Fruit fly (Drosophila melanogaster): ENCODE results near the gene CG7059.

The CG7059 gene

DNA sequence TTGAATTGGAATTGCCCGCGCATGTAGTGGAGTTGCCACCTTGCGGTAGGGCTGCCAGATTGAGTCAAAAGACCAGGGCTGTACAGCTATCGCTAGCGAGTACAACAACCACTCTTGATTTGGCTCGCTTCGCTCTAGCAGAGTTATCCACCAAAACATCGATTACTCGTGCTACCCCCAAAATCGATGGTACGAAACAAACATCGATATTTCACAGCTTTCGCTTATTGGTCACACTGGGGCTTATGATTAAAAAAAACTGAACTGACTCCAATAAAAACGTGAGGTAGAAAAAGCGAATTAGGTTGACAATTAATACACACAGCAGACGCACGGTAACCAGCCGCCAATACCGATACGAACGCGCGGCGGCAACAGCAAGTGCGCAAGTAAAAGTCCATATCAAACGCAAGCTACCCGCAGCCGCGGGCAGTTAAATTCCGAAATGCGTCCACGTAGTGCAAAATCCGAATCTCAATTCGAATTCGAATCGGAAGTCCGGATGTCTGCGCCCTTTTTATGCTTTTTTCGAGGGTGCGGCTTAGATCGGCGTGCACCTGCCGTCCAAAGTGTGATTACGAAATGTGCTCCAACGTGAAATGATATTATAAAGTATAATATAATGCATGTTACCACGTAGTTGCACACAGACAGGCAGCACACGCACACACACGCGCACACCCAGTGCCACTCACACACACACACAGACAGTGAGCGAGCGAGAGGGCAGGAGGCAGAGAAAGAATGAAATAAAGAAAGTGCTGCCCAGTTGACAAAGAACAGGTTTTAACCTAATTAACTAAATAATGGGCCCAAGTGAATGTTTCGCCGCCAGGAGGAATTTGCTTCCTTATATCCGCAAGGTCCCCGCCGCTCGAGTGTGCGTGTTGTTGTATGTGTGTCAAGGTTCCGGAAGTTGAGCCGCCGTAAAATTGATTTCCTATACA, 32.8 kb upstream of the CG7059 start, which contains the start of gene Sar1 (continued):
- TF ChIP-seq CG9797 (GFP tag; optimal IDR thresholded peaks at IDR 0.05) (peak; percentile 98), bbx (GFP tag; IDR thresholded peaks at IDR 0.05; ENCODE audit: partially characterized antibody) (peak; percentile 96), aop (GFP tag; IDR thresholded peaks at IDR 0.05) (peak; percentile 71), Rfx (GFP tag; IDR thresholded peaks at IDR 0.05) (peak; percentile 61), CG6791 (GFP tag; IDR thresholded peaks at IDR 0.05; ENCODE audit: partially characterized antibody) (peak; percentile 95), dati (GFP tag; IDR thresholded peaks at IDR 0.05) (no peak), fd96Cb (tag; optimal IDR thresholded peaks at IDR 0.05) (no peak), CG1603 (tag; optimal IDR thresholded peaks at IDR 0.05) (peak; percentile 92), Camta (GFP tag; optimal IDR thresholded peaks at IDR 0.05) (peak; percentile 35), zfh2 (GFP tag; optimal IDR thresholded peaks at IDR 0.05) (peak; percentile 42), chif (GFP tag; optimal IDR thresholded peaks at IDR 0.05) (peak; percentile 0 to 46), gcm (GFP tag; optimal IDR thresholded peaks at IDR 0.05) (peak; percentile 33), oc (tag; optimal IDR thresholded peaks at IDR 0.05) (no peak), Mad (GFP tag; optimal IDR thresholded peaks at IDR 0.05) (peak; percentile 63), sna (GFP tag; IDR thresholded peaks at IDR 0.05; ENCODE audit: partially characterized antibody) (peak; percentile 95), CG2712 (tag; optimal IDR thresholded peaks at IDR 0.05) (peak; percentile 68), klu (GFP tag; IDR thresholded peaks at IDR 0.05) (no peak), ranshi (GFP tag; IDR thresholded peaks at IDR 0.05) (0 out of 2 replicates have a peak, but pooled peaks have one; percentile 6), CG10267 (tag; optimal IDR thresholded peaks at IDR 0.05) (peak; percentile 73), ATbp (GFP tag; optimal IDR thresholded peaks at IDR 0.05) (no peak), Doc3 (GFP tag; IDR thresholded peaks at IDR 0.05; ENCODE audit: partially characterized antibody) (peak; percentile 82), ato (GFP tag; IDR thresholded peaks at IDR 0.05; ENCODE audit: partially characterized antibody) (peak; percentile 88), CG31441 (GFP tag; IDR thresholded peaks at IDR 0.05) (no peak), tna (GFP tag; IDR thresholded peaks at IDR 0.05; ENCODE audit: partially characterized antibody) (peak; percentile 69), grn (GFP tag; optimal IDR thresholded peaks at IDR 0.05) (peak; percentile 6), bigmax (GFP tag; optimal IDR thresholded peaks at IDR 0.05) (no peak), CG6765 (GFP tag; optimal IDR thresholded peaks at IDR 0.05) (no peak), slp2 (GFP tag; optimal IDR thresholded peaks at IDR 0.05) (peak; percentile 3), CG1233 (GFP tag; optimal IDR thresholded peaks at IDR 0.05) (no peak), CG6683 (GFP tag; optimal IDR thresholded peaks at IDR 0.05) (no peak), CG7786 (GFP tag; optimal IDR thresholded peaks at IDR 0.05) (peak; percentile 52), Dbx (GFP tag; IDR thresholded peaks at IDR 0.05) (peak; percentile 74; the same call in 2 of the 3 replicates), CG4282 (GFP tag; optimal IDR thresholded peaks at IDR 0.05) (peak; percentile 19), Mrtf (GFP tag; IDR thresholded peaks at IDR 0.05) (no peak), ci (GFP tag; IDR thresholded peaks at IDR 0.05) (peak; percentile 40; the same call in 1 of the 3 replicates), CG8478 (optimal IDR thresholded peaks at IDR 0.05) (peak; percentile 29), cato (GFP tag; optimal IDR thresholded peaks at IDR 0.05; ENCODE audit: borderline replicate concordance) (no peak), Dll (GFP tag; IDR thresholded peaks at IDR 0.05; ENCODE audit: partially characterized antibody) (peak; percentile 95), Bteb2 (GFP tag; optimal IDR thresholded peaks at IDR 0.05) (peak; percentile 23), ro (GFP tag; IDR thresholded peaks at IDR 0.05) (no peak), CG34224 (GFP tag; IDR thresholded peaks at IDR 0.05; ENCODE audit: partially characterized antibody) (peak; percentile 88), crol (GFP tag; IDR thresholded peaks at IDR 0.05) (0 out of 2 replicates have a peak, but pooled peaks have one; percentile 9), Mes4 (GFP tag; optimal IDR thresholded peaks at IDR 0.05) (peak; percentile 26), crp (GFP tag; optimal IDR thresholded peaks at IDR 0.05) (peak in 1 of 2 experiments; percentile 26), D (optimal IDR thresholded peaks at IDR 0.05) (peak; percentile 61), D (GFP tag; optimal IDR thresholded peaks at IDR 0.05) (no peak), insv (GFP tag; optimal IDR thresholded peaks at IDR 0.05) (peak in 1 of 2 experiments; percentile 85), yki (optimal IDR thresholded peaks at IDR 0.05) (peak; percentile 44)
